Worm (Caenorhabditis elegans) whole organism, L1 larva: ENCODE measurements around the gene F44B9.9.

ENCODE experiments used
- ama-1 ChIP-seq: fragments of 150-350 bp; optimal IDR thresholded peaks from 2 replicates; lab custom pipeline; 2014
- blmp-1 ChIP-seq: fragments of 150-350 bp; optimal IDR thresholded peaks from 2 replicates; lab custom pipeline; 2014; ENCODE audit warnings: missing biosample characterization, missing genetic modification characterization
- ces-1 ChIP-seq: fragments of 150-350 bp; optimal IDR thresholded peaks from 2 replicates; lab custom pipeline; 2014; ENCODE audit warnings: missing biosample characterization, missing genetic modification reagents, missing genetic modification characterization
- efl-1 ChIP-seq, 4 experiments: fragments of 150-350 bp; optimal IDR thresholded peaks in 3 of 4; peaks in 1 of 4; 1 replicate in 1 of 4; 2 replicates in 3 of 4; lab custom pipeline; 2014; ENCODE audit warnings: missing biosample characterization in 2 of 4, missing genetic modification characterization in 2 of 4, missing genetic modification reagents in 2 of 4
- fkh-10 ChIP-seq: sonication (generic microtip); optimal IDR thresholded peaks from 2 replicates; lab custom pipeline; 2017; ENCODE audit warnings: missing biosample characterization, missing genetic modification reagents, missing genetic modification characterization
- fos-1 ChIP-seq: fragments of 150-350 bp; optimal IDR thresholded peaks from 2 replicates; lab custom pipeline; 2014; ENCODE audit warnings: missing biosample characterization, missing genetic modification characterization
- jun-1 ChIP-seq: fragments of 150-350 bp; optimal IDR thresholded peaks from 2 replicates; lab custom pipeline; 2014; ENCODE audit warnings: missing biosample characterization, missing genetic modification reagents, missing genetic modification characterization
- mep-1 ChIP-seq: fragments of 150-350 bp; optimal IDR thresholded peaks from 2 replicates; lab custom pipeline; 2014; ENCODE audit warnings: missing biosample characterization, missing genetic modification characterization
- nhr-11 ChIP-seq: fragments of 150-350 bp; optimal IDR thresholded peaks from 2 replicates; lab custom pipeline; 2014; ENCODE audit warnings: missing biosample characterization, missing genetic modification characterization
- nhr-90 ChIP-seq: sonication (generic microtip); optimal IDR thresholded peaks from 2 replicates; lab custom pipeline; 2016; ENCODE audit warnings: mild to moderate bottlenecking, missing genetic modification characterization, missing compliant biosample characterization; ENCODE audit not compliant: poor library complexity
- unc-62 ChIP-seq: fragments of 150-350 bp; optimal IDR thresholded peaks from 2 replicates; lab custom pipeline; 2014; ENCODE audit warnings: missing biosample characterization, missing genetic modification reagents, missing genetic modification characterization
- vab-15 ChIP-seq: sonication (generic microtip); optimal IDR thresholded peaks from 2 replicates; lab custom pipeline; 2017; ENCODE audit warnings: missing genotype, mild to moderate bottlenecking, missing genetic modification characterization, missing compliant biosample characterization
- zip-4 ChIP-seq: fragments of 200-800 bp; sonication (Bioruptor generic); optimal IDR thresholded peaks from 2 replicates; lab custom pipeline; 2018; ENCODE audit warnings: mild to moderate bottlenecking, missing genetic modification characterization, moderate library complexity, missing compliant biosample characterization

- TF ChIP-seq jun-1 (tag; lab: Kevin White, UChicago) (no peak), nhr-90 (tag; lab: Kevin White, UChicago) (no peak), fkh-10 (GFP tag; lab: Kevin White, UChicago) (no peak), ama-1 (lab: Kevin White, UChicago) (no peak), ces-1 (GFP tag; lab: Kevin White, UChicago) (no peak), blmp-1 (tag; lab: Kevin White, UChicago) (no peak), unc-62 (GFP tag; lab: Kevin White, UChicago) (no peak), nhr-11 (tag; lab: Kevin White, UChicago) (no peak), efl-1 (optimal IDR thresholded peaks at IDR 0.05; lab: Kevin White, UChicago) (no peak), efl-1 (GFP tag; optimal IDR thresholded peaks at IDR 0.05 in 1 of 2; lab: Kevin White, UChicago) (no peak), fos-1 (tag; lab: Kevin White, UChicago) (no peak), zip-4 (GFP tag; lab: Kevin White, UChicago) (no peak), vab-15 (tag; lab: Kevin White, UChicago) (no peak), mep-1 (tag; lab: Kevin White, UChicago) (no peak)
These were observed 44.2 kb downstream of the F44B9.9 start, which contains the start of gene hrpk-2 for ce11 chrIII:7986585-7987171.
